Fruit fly (Drosophila melanogaster) whole organism, embryonic: Measurements from ENCODE around the gene CG10761.

Experiments
- ATbp ChIP-seq: fragments of 200-800 bp; sonication (Bioruptor generic); optimal IDR thresholded peaks from 2 replicates; lab custom pipeline; 2017; ENCODE audit warnings: missing biosample characterization, mild to moderate bottlenecking, missing genetic modification characterization, missing genetic modification reagents
- Atf3 ChIP-seq: fragments of 200-800 bp; sonication (Bioruptor generic); optimal IDR thresholded peaks from 3 replicates; lab custom pipeline; 2016; ENCODE audit warnings: missing biosample characterization, missing genetic modification characterization
- Atf6 ChIP-seq: fragments of 200-800 bp; sonication (Bioruptor generic); IDR thresholded peaks from 2 replicates; pipeline ENCODE4 v1.3.6; 2022; ENCODE audit warnings: missing biosample characterization, missing genetic modification characterization
- CG10147 ChIP-seq: fragments of 200-800 bp; sonication (Bioruptor generic); optimal IDR thresholded peaks from 2 replicates; lab custom pipeline; 2019; ENCODE audit warnings: missing biosample characterization, mild to moderate bottlenecking, missing genetic modification characterization, moderate library complexity
- CG1024 ChIP-seq: fragments of 200-800 bp; sonication (Bioruptor generic); IDR thresholded peaks from 2 replicates; pipeline ENCODE4 v1.3.6; 2022; ENCODE audit warnings: missing biosample characterization, missing genetic modification characterization
- CG10543 ChIP-seq: fragments of 200-800 bp; sonication (Bioruptor generic); optimal IDR thresholded peaks from 3 replicates; lab custom pipeline; 2017; ENCODE audit warnings: missing biosample characterization, mild to moderate bottlenecking, missing genetic modification characterization, moderate library complexity
- CG12071 ChIP-seq: fragments of 200-800 bp; sonication (Bioruptor generic); optimal IDR thresholded peaks from 3 replicates; lab custom pipeline; 2018; ENCODE audit warnings: missing biosample characterization, mild to moderate bottlenecking, missing genetic modification characterization
- CG1233 ChIP-seq: fragments of 200-800 bp; sonication (Bioruptor generic); optimal IDR thresholded peaks from 4 replicates; lab custom pipeline; 2018; ENCODE audit warnings: missing biosample characterization, mild to moderate bottlenecking, missing genetic modification characterization
- CG12391 ChIP-seq: fragments of 200-800 bp; sonication (Bioruptor generic); optimal IDR thresholded peaks from 3 replicates; lab custom pipeline; 2018; ENCODE audit warnings: missing biosample characterization, mild to moderate bottlenecking, missing genetic modification characterization, moderate library complexity
- CG12942 ChIP-seq: fragments of 200-800 bp; sonication (Bioruptor generic); optimal IDR thresholded peaks from 3 replicates; lab custom pipeline; 2016; ENCODE audit warnings: missing biosample characterization, missing genetic modification characterization
- CG14441 ChIP-seq: fragments of 200-800 bp; sonication (Bioruptor generic); IDR thresholded peaks from 2 replicates; pipeline ENCODE4 v1.3.6; 2022; ENCODE audit warnings: missing biosample characterization, missing genetic modification characterization
- CG15011 ChIP-seq: fragments of 200-800 bp; sonication (Bioruptor generic); optimal IDR thresholded peaks from 3 replicates; lab custom pipeline; 2018; ENCODE audit warnings: missing biosample characterization, mild to moderate bottlenecking, missing genetic modification characterization
- CG15601 ChIP-seq: fragments of 200-800 bp; sonication (Bioruptor generic); optimal IDR thresholded peaks from 3 replicates; lab custom pipeline; 2019; ENCODE audit warnings: missing biosample characterization, mild to moderate bottlenecking, missing genetic modification characterization, moderate library complexity
- CG1832 ChIP-seq: fragments of 200-800 bp; sonication (Bioruptor generic); optimal IDR thresholded peaks from 2 replicates; lab custom pipeline; 2017; ENCODE audit warnings: missing biosample characterization, mild to moderate bottlenecking, missing genetic modification characterization, inconsistent platforms
- CG2202 ChIP-seq: fragments of 200-800 bp; sonication (Bioruptor generic); optimal IDR thresholded peaks from 2 replicates; lab custom pipeline; 2018; ENCODE audit warnings: missing biosample characterization, mild to moderate bottlenecking, missing genetic modification characterization
- CG31388 ChIP-seq: fragments of 200-800 bp; sonication (Bioruptor generic); optimal IDR thresholded peaks from 2 replicates; lab custom pipeline; 2016; ENCODE audit warnings: missing biosample characterization, missing genetic modification characterization
- CG34224 ChIP-seq: fragments of 200-800 bp; sonication (Bioruptor generic); IDR thresholded peaks from 3 replicates; pipeline ENCODE4 v1.3.6; 2022; ENCODE audit warnings: missing biosample characterization, missing genetic modification characterization; ENCODE audit not compliant: partially characterized antibody
- CG34376 ChIP-seq: fragments of 200-800 bp; sonication (Bioruptor generic); optimal IDR thresholded peaks from 2 replicates; lab custom pipeline; 2018; ENCODE audit warnings: missing biosample characterization, mild to moderate bottlenecking, missing genetic modification characterization
- CG4730 ChIP-seq: fragments of 200-800 bp; sonication (Bioruptor generic); IDR thresholded peaks from 2 replicates; pipeline ENCODE4 v1.3.6; 2022; ENCODE audit warnings: missing biosample characterization, missing genetic modification characterization
- CG9797 ChIP-seq: fragments of 200-800 bp; sonication (Bioruptor generic); optimal IDR thresholded peaks from 3 replicates; lab custom pipeline; 2018; ENCODE audit warnings: missing biosample characterization, mild to moderate bottlenecking, missing genetic modification characterization
- CoRest ChIP-seq: fragments of 200-800 bp; sonication (Bioruptor generic); optimal IDR thresholded peaks from 3 replicates; lab custom pipeline; 2018; ENCODE audit warnings: missing biosample characterization, mild to moderate bottlenecking, missing genetic modification characterization, moderate library complexity
- Doc2 ChIP-seq: fragments of 200-800 bp; sonication (Bioruptor generic); IDR thresholded peaks from 2 replicates; pipeline ENCODE4 v1.3.6; 2022; ENCODE audit warnings: missing biosample characterization, missing genetic modification characterization
- Gsc ChIP-seq: fragments of 200-800 bp; sonication (Bioruptor generic); IDR thresholded peaks from 2 replicates; pipeline ENCODE4 v1.3.6; 2022; ENCODE audit warnings: missing biosample characterization, missing genetic modification characterization
- H2.0 ChIP-seq: fragments of 200-800 bp; sonication (Bioruptor generic); IDR thresholded peaks from 2 replicates; pipeline ENCODE4 v1.3.6; 2022; ENCODE audit warnings: missing biosample characterization, missing genetic modification characterization
- HmgD ChIP-seq: fragments of 200-800 bp; sonication (Bioruptor generic); optimal IDR thresholded peaks from 3 replicates; lab custom pipeline; 2016; ENCODE audit warnings: missing biosample characterization, missing genetic modification characterization
- Hsf ChIP-seq: fragments of 200-800 bp; sonication (Bioruptor generic); optimal IDR thresholded peaks from 3 replicates; lab custom pipeline; 2016; ENCODE audit warnings: missing biosample characterization, missing genetic modification characterization
- MESR4 ChIP-seq: fragments of 200-800 bp; sonication (Bioruptor generic); optimal IDR thresholded peaks from 2 replicates; lab custom pipeline; 2018; ENCODE audit warnings: missing biosample characterization, mild to moderate bottlenecking, missing genetic modification characterization, moderate library complexity
- Max ChIP-seq: fragments of 200-800 bp; sonication (Bioruptor generic); optimal IDR thresholded peaks from 2 replicates; lab custom pipeline; 2016; ENCODE audit warnings: missing biosample characterization, mild to moderate bottlenecking, missing genetic modification characterization
- Med ChIP-seq: fragments of 200-800 bp; sonication (Bioruptor generic); peaks from one replicate; lab custom pipeline; 2016; ENCODE audit warnings: missing biosample characterization, missing genetic modification characterization, mild to moderate bottlenecking, inconsistent platforms, moderate library complexity
- Oli ChIP-seq: fragments of 200-800 bp; sonication (Bioruptor generic); optimal IDR thresholded peaks from 2 replicates; lab custom pipeline; 2018; ENCODE audit warnings: missing biosample characterization, mild to moderate bottlenecking, missing genetic modification characterization, moderate library complexity
- br ChIP-seq: fragments of >200 bp; optimal IDR thresholded peaks from 2 replicates; lab custom pipeline; 2017
- chm ChIP-seq: fragments of 200-800 bp; sonication (Bioruptor generic); IDR thresholded peaks from 2 replicates; pipeline ENCODE4 v1.3.6; 2022; ENCODE audit warnings: missing biosample characterization, missing genetic modification characterization
- croc ChIP-seq: fragments of 200-800 bp; sonication (Bioruptor generic); conservative IDR thresholded peaks from 3 replicates; pipeline ENCODE4 v1.3.6; 2022; ENCODE audit warnings: missing biosample characterization, missing genetic modification characterization
- crol ChIP-seq: fragments of 200-800 bp; sonication (Bioruptor generic); IDR thresholded peaks from 2 replicates; pipeline ENCODE4 v1.3.6; 2022; ENCODE audit warnings: missing biosample characterization, missing genetic modification characterization
- dati ChIP-seq: fragments of 200-800 bp; sonication (Bioruptor generic); IDR thresholded peaks from 2 replicates; pipeline ENCODE4 v1.3.6; 2022; ENCODE audit warnings: missing biosample characterization, missing genetic modification characterization
- gfzf ChIP-seq: fragments of 200-800 bp; sonication (Bioruptor generic); optimal IDR thresholded peaks from 2 replicates; lab custom pipeline; 2016; ENCODE audit warnings: missing biosample characterization, mild to moderate bottlenecking, missing genetic modification characterization, moderate library complexity
- gro ChIP-seq: fragments of 200-800 bp; sonication (Bioruptor generic); optimal IDR thresholded peaks from 2 replicates; lab custom pipeline; 2016; ENCODE audit warnings: missing biosample characterization, missing genetic modification characterization
- hbn ChIP-seq: fragments of 200-800 bp; sonication (Bioruptor generic); IDR thresholded peaks from 2 replicates; pipeline ENCODE4 v1.3.6; 2022; ENCODE audit warnings: missing biosample characterization, missing genetic modification characterization; ENCODE audit not compliant: partially characterized antibody
- lab ChIP-seq: fragments of 200-800 bp; sonication (Bioruptor generic); optimal IDR thresholded peaks from 3 replicates; lab custom pipeline; 2017; ENCODE audit warnings: missing biosample characterization, missing genetic modification characterization, mild to moderate bottlenecking, moderate library complexity, missing genetic modification reagents
- luna ChIP-seq: fragments of 200-800 bp; sonication (Bioruptor generic); optimal IDR thresholded peaks from 2 replicates; lab custom pipeline; 2016; ENCODE audit warnings: missing biosample characterization, missing genetic modification characterization
- mirr ChIP-seq: fragments of 200-800 bp; sonication (Bioruptor generic); optimal IDR thresholded peaks from 3 replicates; lab custom pipeline; 2018; ENCODE audit warnings: missing biosample characterization, mild to moderate bottlenecking, missing genetic modification characterization
- nerfin-2 ChIP-seq: fragments of 200-800 bp; sonication (Bioruptor generic); IDR thresholded peaks from 2 replicates; pipeline ENCODE4 v1.3.6; 2022; ENCODE audit warnings: missing biosample characterization, missing genetic modification characterization; ENCODE audit not compliant: partially characterized antibody
- odd ChIP-seq: fragments of 200-800 bp; sonication (Bioruptor generic); optimal IDR thresholded peaks from 2 replicates; lab custom pipeline; 2017; ENCODE audit warnings: missing biosample characterization, mild to moderate bottlenecking, missing genetic modification characterization
- pros ChIP-seq: fragments of 200-800 bp; sonication (Bioruptor generic); optimal IDR thresholded peaks from 3 replicates; lab custom pipeline; 2019; ENCODE audit warnings: missing biosample characterization, mild to moderate bottlenecking, missing genetic modification characterization, moderate library complexity
- ro ChIP-seq: fragments of 200-800 bp; sonication (Bioruptor generic); IDR thresholded peaks from 2 replicates; pipeline ENCODE4 v1.3.6; 2022; ENCODE audit warnings: missing biosample characterization, missing genetic modification characterization
- sc ChIP-seq, 3 experiments: fragments of >200 bp in 2 of 3; fragments of 200-800 bp in 1 of 3; sonication (Bioruptor generic) in 1 of 3; optimal IDR thresholded peaks; 2 replicates in 2 of 3; 3 replicates in 1 of 3; lab custom pipeline; 2017; ENCODE audit warnings: mild to moderate bottlenecking in 1 of 3, missing biosample characterization in 1 of 3, missing genetic modification characterization in 1 of 3, missing genetic modification reagents in 1 of 3
- sens ChIP-seq: fragments of 200-800 bp; sonication (Bioruptor generic); peaks from one replicate; lab custom pipeline; 2016; ENCODE audit warnings: missing biosample characterization, missing genetic modification characterization
- stwl ChIP-seq: fragments of 200-800 bp; sonication (Bioruptor generic); optimal IDR thresholded peaks from 3 replicates; lab custom pipeline; 2018; ENCODE audit warnings: missing biosample characterization, mild to moderate bottlenecking, missing genetic modification characterization, moderate library complexity
- tin ChIP-seq: fragments of 200-800 bp; sonication (Bioruptor generic); optimal IDR thresholded peaks from 3 replicates; lab custom pipeline; 2016; ENCODE audit warnings: missing biosample characterization, missing genetic modification characterization
- tll ChIP-seq, 2 experiments: fragments of 200-800 bp in 1 of 2; fragments of >200 bp in 1 of 2; sonication (Bioruptor generic) in 1 of 2; optimal IDR thresholded peaks; 2 replicates each; lab custom pipeline; 2017 to 2019; ENCODE audit warnings: missing biosample characterization in 2 of 2, missing genetic modification characterization in 2 of 2, mild to moderate bottlenecking in 1 of 2, moderate library complexity in 1 of 2

CG10761 gene

dm6 chrX:8157294-8157693, 5.3 kb downstream of the CG10761 start, which contains the start of the genes Traf6 and GIIIspla2 (continued):
- peak; percentile 37; the same call in 1 of the 2 replicates for TF ChIP-seq Gsc (GFP tag; lab: Robert Waterston, UW)
- 0 out of 2 replicates have a peak, but pooled peaks have one; percentile 30 for TF ChIP-seq ro
- no peak for TF ChIP-seq HmgD
- TF ChIP-seq Med (GFP tag; lab: Kevin White, UChicago): peak; percentile 96
- TF ChIP-seq pros (GFP tag; lab: Kevin White, UChicago): no peak
- TF ChIP-seq tin (GFP tag; lab: Kevin White, UChicago): peak; percentile 68
- TF ChIP-seq sc (optimal IDR thresholded peaks at IDR 0.05; lab: Kevin White, UChicago): no peak
- TF ChIP-seq sc (GFP tag; optimal IDR thresholded peaks at IDR 0.05; lab: Kevin White, UChicago): no peak
- TF ChIP-seq mirr: peak; percentile 66
- peak; percentile 78 for TF ChIP-seq CG14441 (GFP tag; lab: Robert Waterston, UW)
- TF ChIP-seq Atf3 (GFP tag; lab: Kevin White, UChicago): peak; percentile 60
- peak; percentile 66 for TF ChIP-seq CG10147 (GFP tag; lab: Kevin White, UChicago)
- peak; percentile 35 for TF ChIP-seq gfzf (GFP tag; lab: Kevin White, UChicago)
- peak; percentile 57 for TF ChIP-seq MESR4
- peak; percentile 44 for TF ChIP-seq CG4730 (GFP tag; lab: Robert Waterston, UW)
- TF ChIP-seq CG15011 (GFP tag; lab: Kevin White, UChicago): no peak
- no peak for TF ChIP-seq Doc2 (GFP tag; lab: Robert Waterston, UW)
- TF ChIP-seq Hsf (GFP tag; lab: Kevin White, UChicago): peak; percentile 70
- peak; percentile 51 for TF ChIP-seq gro (GFP tag; lab: Kevin White, UChicago)
- no peak for TF ChIP-seq crol (GFP tag; lab: Robert Waterston, UW)
- TF ChIP-seq odd (GFP tag; lab: Kevin White, UChicago): no peak
- TF ChIP-seq Atf6 (GFP tag; lab: Robert Waterston, UW): peak; percentile 73
- TF ChIP-seq tll (GFP tag; optimal IDR thresholded peaks at IDR 0.05; lab: Kevin White, UChicago): no peak
- peak; percentile 37 for TF ChIP-seq CG15601 (tag; lab: Kevin White, UChicago)
- TF ChIP-seq CG1024 (GFP tag; lab: Robert Waterston, UW): peak; percentile 27; the same call in 1 of the 2 replicates
- no peak for TF ChIP-seq CG1832 (GFP tag; lab: Kevin White, UChicago)
- TF ChIP-seq H2.0 (GFP tag; lab: Robert Waterston, UW): peak; percentile 72
- TF ChIP-seq Max: peak; percentile 67
- TF ChIP-seq CG10543 (GFP tag; lab: Kevin White, UChicago): peak; percentile 78
- peak; percentile 46; the same call in 2 of the 3 replicates for TF ChIP-seq croc
- no peak for TF ChIP-seq CG31388 (GFP tag; lab: Kevin White, UChicago)
- peak; percentile 31 for TF ChIP-seq CG12071 (GFP tag; lab: Kevin White, UChicago)
- peak; percentile 45 for TF ChIP-seq CG9797
- no peak for TF ChIP-seq CG34224 (GFP tag; lab: Robert Waterston, UW)
- TF ChIP-seq CG1233: peak; percentile 70
- no peak for TF ChIP-seq CG2202 (tag; lab: Kevin White, UChicago)
- no peak for TF ChIP-seq hbn
- no peak for TF ChIP-seq br (lab: Kevin White, UChicago)
- TF ChIP-seq stwl (tag; lab: Kevin White, UChicago): peak; percentile 94
- peak; percentile 56 for TF ChIP-seq CG12942 (GFP tag; lab: Kevin White, UChicago)
- TF ChIP-seq CG12391 (tag; lab: Kevin White, UChicago): peak; percentile 83
- peak; percentile 82 for TF ChIP-seq CoRest
- TF ChIP-seq sens (GFP tag; lab: Kevin White, UChicago): peak; percentile 95
- TF ChIP-seq CG34376 (GFP tag; lab: Kevin White, UChicago): peak; percentile 42
- TF ChIP-seq dati: no peak
- peak; percentile 17 for TF ChIP-seq ATbp (GFP tag; lab: Kevin White, UChicago)
- no peak for TF ChIP-seq luna (GFP tag; lab: Kevin White, UChicago)
- peak; percentile 44; the same call in 1 of the 2 replicates for TF ChIP-seq chm (GFP tag; lab: Robert Waterston, UW)
- peak; percentile 70 for TF ChIP-seq Oli (tag; lab: Kevin White, UChicago)
- no peak for TF ChIP-seq lab
- TF ChIP-seq nerfin-2 (GFP tag; lab: Robert Waterston, UW): no peak
